Fruit fly (Drosophila melanogaster): ENCODE data around the gene asf1.

dm6 chr3L:19568999-19569398 lies 49.7 kb upstream of the asf1 start:
- TF ChIP-seq Dll (optimal IDR thresholded peaks at IDR 0.05) (no peak), CG8478 (optimal IDR thresholded peaks at IDR 0.05) (no peak)
